Fruit fly (Drosophila melanogaster) whole organism, embryonic: ENCODE measurements around the gene msb1l.

Source experiments
- CG14667 ChIP-seq: fragments of 200-800 bp; sonication (Bioruptor generic); IDR thresholded peaks from 2 replicates; pipeline ENCODE4 v1.3.6; 2022; ENCODE audit warnings: missing biosample characterization, missing genetic modification characterization
- CG14860 ChIP-seq: fragments of 200-800 bp; sonication (Bioruptor generic); IDR thresholded peaks from 3 replicates; pipeline ENCODE4 v1.3.6; 2022; ENCODE audit warnings: missing biosample characterization, missing genetic modification characterization; ENCODE audit not compliant: partially characterized antibody
- CG15269 ChIP-seq: fragments of 200-800 bp; sonication (Bioruptor generic); optimal IDR thresholded peaks from 2 replicates; lab custom pipeline; 2018; ENCODE audit warnings: missing biosample characterization, mild to moderate bottlenecking, missing genetic modification characterization, moderate library complexity
- CG15601 ChIP-seq: fragments of 200-800 bp; sonication (Bioruptor generic); optimal IDR thresholded peaks from 3 replicates; lab custom pipeline; 2019; ENCODE audit warnings: missing biosample characterization, mild to moderate bottlenecking, missing genetic modification characterization, moderate library complexity
- CG16779 ChIP-seq: fragments of 200-800 bp; sonication (Bioruptor generic); IDR thresholded peaks from 2 replicates; pipeline ENCODE4 v1.3.6; 2022; ENCODE audit warnings: missing biosample characterization, missing genetic modification characterization
- CG2712 ChIP-seq: fragments of 200-800 bp; optimal IDR thresholded peaks from 3 replicates; lab custom pipeline; 2019; ENCODE audit warnings: missing biosample characterization, mild to moderate bottlenecking, missing genetic modification characterization, moderate library complexity
- CG30403 ChIP-seq: fragments of 200-800 bp; sonication (Bioruptor generic); optimal IDR thresholded peaks from 3 replicates; lab custom pipeline; 2016; ENCODE audit warnings: missing biosample characterization, missing genetic modification characterization
- CG3995 ChIP-seq: fragments of 200-800 bp; sonication (Bioruptor generic); optimal IDR thresholded peaks from 3 replicates; lab custom pipeline; 2016; ENCODE audit warnings: missing biosample characterization, missing genetic modification characterization
- CG4424 ChIP-seq: fragments of 200-800 bp; sonication (Bioruptor generic); optimal IDR thresholded peaks from 3 replicates; lab custom pipeline; 2016; ENCODE audit warnings: missing biosample characterization, missing genetic modification characterization
- CG6854 ChIP-seq: fragments of 200-800 bp; sonication (Bioruptor generic); optimal IDR thresholded peaks from 3 replicates; lab custom pipeline; 2017; ENCODE audit warnings: missing biosample characterization, mild to moderate bottlenecking, missing genetic modification characterization
- CG7556 ChIP-seq: fragments of 200-800 bp; sonication (Bioruptor generic); optimal IDR thresholded peaks from 2 replicates; lab custom pipeline; 2017; ENCODE audit warnings: missing biosample characterization, mild to moderate bottlenecking, missing genetic modification characterization
- CG8765 ChIP-seq: fragments of 200-800 bp; sonication (Bioruptor generic); IDR thresholded peaks from 2 replicates; pipeline ENCODE4 v1.3.6; 2022; ENCODE audit warnings: missing biosample characterization, missing genetic modification characterization
- CG9876 ChIP-seq: fragments of 200-800 bp; sonication (Bioruptor generic); optimal IDR thresholded peaks from 2 replicates; lab custom pipeline; 2016; ENCODE audit warnings: missing biosample characterization, missing genetic modification characterization
- Chrac-16 ChIP-seq: fragments of 200-800 bp; sonication (Bioruptor generic); optimal IDR thresholded peaks from 3 replicates; lab custom pipeline; 2016; ENCODE audit warnings: missing biosample characterization, missing genetic modification characterization
- CkIIα-i1 ChIP-seq: fragments of 200-800 bp; sonication (Bioruptor generic); IDR thresholded peaks from 2 replicates; pipeline ENCODE4 v1.3.6; 2022; ENCODE audit warnings: missing biosample characterization, missing genetic modification characterization
- Dbx ChIP-seq: fragments of 200-800 bp; sonication (Bioruptor generic); IDR thresholded peaks from 3 replicates; pipeline ENCODE4 v1.3.6; 2022; ENCODE audit warnings: missing biosample characterization, missing genetic modification characterization
- Dip2 ChIP-seq: fragments of 200-800 bp; sonication (Bioruptor generic); IDR thresholded peaks from 2 replicates; pipeline ENCODE4 v1.3.6; 2022; ENCODE audit warnings: missing biosample characterization, missing genetic modification characterization
- Fer3 ChIP-seq: fragments of 200-800 bp; sonication (Bioruptor generic); optimal IDR thresholded peaks from 2 replicates; lab custom pipeline; 2018; ENCODE audit warnings: missing biosample characterization, mild to moderate bottlenecking, missing genetic modification characterization, moderate library complexity
- Gsc ChIP-seq: fragments of 200-800 bp; sonication (Bioruptor generic); IDR thresholded peaks from 2 replicates; pipeline ENCODE4 v1.3.6; 2022; ENCODE audit warnings: missing biosample characterization, missing genetic modification characterization
- Gug ChIP-seq: fragments of 200-800 bp; sonication (Bioruptor generic); IDR thresholded peaks from 4 replicates; pipeline ENCODE4 v1.3.6; 2022; ENCODE audit warnings: missing biosample characterization, missing genetic modification characterization
- HLH4C ChIP-seq: fragments of 200-800 bp; sonication (Bioruptor generic); IDR thresholded peaks from 3 replicates; pipeline ENCODE4 v1.3.6; 2022; ENCODE audit warnings: missing biosample characterization, missing genetic modification characterization; ENCODE audit not compliant: partially characterized antibody
- Hmx ChIP-seq: fragments of 200-800 bp; sonication (Bioruptor generic); optimal IDR thresholded peaks from 2 replicates; lab custom pipeline; 2016; ENCODE audit warnings: missing biosample characterization, missing genetic modification characterization
- Hsf ChIP-seq: fragments of 200-800 bp; sonication (Bioruptor generic); optimal IDR thresholded peaks from 3 replicates; lab custom pipeline; 2016; ENCODE audit warnings: missing biosample characterization, missing genetic modification characterization
- Lhr ChIP-seq: fragments of 200-800 bp; sonication (Bioruptor generic); optimal IDR thresholded peaks from 3 replicates; lab custom pipeline; 2017; ENCODE audit warnings: mild to moderate bottlenecking, missing biosample characterization, missing genetic modification reagents, missing genetic modification characterization
- Meics ChIP-seq: fragments of 200-800 bp; sonication (Bioruptor generic); optimal IDR thresholded peaks from 2 replicates; lab custom pipeline; 2017; ENCODE audit warnings: missing biosample characterization, mild to moderate bottlenecking, missing genetic modification characterization
- NFAT ChIP-seq: fragments of 200-800 bp; sonication (Bioruptor generic); IDR thresholded peaks from 2 replicates; pipeline ENCODE4 v1.3.6; 2022; ENCODE audit warnings: missing biosample characterization, missing genetic modification characterization
- NK7.1 ChIP-seq: fragments of 200-800 bp; sonication (Bioruptor generic); optimal IDR thresholded peaks from 3 replicates; lab custom pipeline; 2016; ENCODE audit warnings: missing biosample characterization, missing genetic modification characterization
- Oli ChIP-seq: fragments of 200-800 bp; sonication (Bioruptor generic); optimal IDR thresholded peaks from 2 replicates; lab custom pipeline; 2018; ENCODE audit warnings: missing biosample characterization, mild to moderate bottlenecking, missing genetic modification characterization, moderate library complexity
- Pdp1 ChIP-seq, 2 experiments: fragments of 200-800 bp; sonication (Bioruptor generic); optimal IDR thresholded peaks; 3 replicates each; lab custom pipeline; 2016; ENCODE audit warnings: missing biosample characterization in 2 of 2, missing genetic modification characterization in 2 of 2, mild to moderate bottlenecking in 1 of 2, moderate library complexity in 1 of 2
- Ptx1 ChIP-seq: fragments of 200-800 bp; sonication (Bioruptor generic); IDR thresholded peaks from 2 replicates; pipeline ENCODE4 v1.3.6; 2022; ENCODE audit warnings: missing biosample characterization, missing genetic modification characterization
- Scr ChIP-seq: fragments of 200-800 bp; sonication (Bioruptor generic); IDR thresholded peaks from 2 replicates; pipeline ENCODE4 v1.3.6; 2022; ENCODE audit warnings: missing biosample characterization, missing genetic modification characterization; ENCODE audit not compliant: partially characterized antibody
- Side ChIP-seq: fragments of 200-800 bp; sonication (Bioruptor generic); optimal IDR thresholded peaks from 2 replicates; lab custom pipeline; 2016; ENCODE audit warnings: missing biosample characterization, missing genetic modification characterization
- bab2 ChIP-seq: fragments of 200-800 bp; sonication (Bioruptor generic); optimal IDR thresholded peaks from 2 replicates; lab custom pipeline; 2016; ENCODE audit warnings: missing biosample characterization, missing genetic modification characterization
- bcd ChIP-seq: fragments of 200-800 bp; sonication (Bioruptor generic); optimal IDR thresholded peaks from 2 replicates; lab custom pipeline; 2017; ENCODE audit warnings: missing biosample characterization, mild to moderate bottlenecking, missing genetic modification characterization
- disco-r ChIP-seq: fragments of 200-800 bp; sonication (Bioruptor generic); optimal IDR thresholded peaks from 2 replicates; lab custom pipeline; 2016; ENCODE audit warnings: missing biosample characterization, missing genetic modification characterization
- gsb-n ChIP-seq: fragments of 200-800 bp; sonication (Bioruptor generic); optimal IDR thresholded peaks from 3 replicates; lab custom pipeline; 2018; ENCODE audit warnings: missing biosample characterization, mild to moderate bottlenecking, missing genetic modification characterization
- jigr1 ChIP-seq: fragments of 200-800 bp; sonication (Bioruptor generic); IDR thresholded peaks from 3 replicates; pipeline ENCODE4 v1.3.6; 2022; ENCODE audit warnings: missing biosample characterization, missing genetic modification characterization
- lola ChIP-seq, 3 experiments: fragments of >200 bp in 2 of 3; fragments of 200-800 bp in 1 of 3; sonication (Bioruptor generic) in 1 of 3; optimal IDR thresholded peaks; 2 replicates each; lab custom pipeline; 2017 to 2019; ENCODE audit warnings: missing biosample characterization in 3 of 3, missing genetic modification characterization in 3 of 3, mild to moderate bottlenecking in 1 of 3, moderate library complexity in 1 of 3
- lov ChIP-seq, 2 experiments: fragments of 200-800 bp in 1 of 2; fragments of >200 bp in 1 of 2; sonication (Bioruptor generic) in 1 of 2; IDR thresholded peaks in 1 of 2; optimal IDR thresholded peaks in 1 of 2; 2 replicates in 1 of 2; 3 replicates in 1 of 2; pipeline versions ENCODE4 v1.3.6 to Lab custom; 2017 to 2022; ENCODE audit warnings: missing biosample characterization in 1 of 2, missing genetic modification characterization in 1 of 2
- org-1 ChIP-seq: fragments of 200-800 bp; sonication (Bioruptor generic); optimal IDR thresholded peaks from 2 replicates; lab custom pipeline; 2017; ENCODE audit warnings: missing biosample characterization, missing genetic modification characterization
- schlank ChIP-seq: fragments of 200-800 bp; sonication (Bioruptor generic); optimal IDR thresholded peaks from 2 replicates; lab custom pipeline; 2018; ENCODE audit warnings: missing biosample characterization, mild to moderate bottlenecking, missing genetic modification characterization
- ssp ChIP-seq: fragments of 200-800 bp; sonication (Bioruptor generic); IDR thresholded peaks from 2 replicates; pipeline ENCODE4 v1.3.6; 2022; ENCODE audit warnings: missing biosample characterization, missing genetic modification characterization
- sug ChIP-seq: fragments of 200-800 bp; optimal IDR thresholded peaks from 2 replicates; lab custom pipeline; 2019; ENCODE audit warnings: missing biosample characterization, mild to moderate bottlenecking, missing genetic modification characterization, moderate library complexity
- unc-4 ChIP-seq: fragments of 200-800 bp; sonication (Bioruptor generic); IDR thresholded peaks from 2 replicates; pipeline ENCODE4 v1.3.6; 2022; ENCODE audit warnings: missing biosample characterization, missing genetic modification characterization; ENCODE audit not compliant: partially characterized antibody
- unpg ChIP-seq: fragments of 200-800 bp; sonication (Bioruptor generic); optimal IDR thresholded peaks from 3 replicates; lab custom pipeline; 2018; ENCODE audit warnings: missing biosample characterization, mild to moderate bottlenecking, missing genetic modification characterization, moderate library complexity
- wor ChIP-seq: fragments of 200-800 bp; sonication (Bioruptor generic); IDR thresholded peaks from 2 replicates; pipeline ENCODE4 v1.3.6; 2022; ENCODE audit warnings: missing biosample characterization, missing genetic modification characterization
- zfh2 ChIP-seq: fragments of 200-800 bp; sonication (Bioruptor generic); optimal IDR thresholded peaks from 2 replicates; lab custom pipeline; 2016; ENCODE audit warnings: missing biosample characterization, missing genetic modification characterization

Gene msb1l

DNA sequence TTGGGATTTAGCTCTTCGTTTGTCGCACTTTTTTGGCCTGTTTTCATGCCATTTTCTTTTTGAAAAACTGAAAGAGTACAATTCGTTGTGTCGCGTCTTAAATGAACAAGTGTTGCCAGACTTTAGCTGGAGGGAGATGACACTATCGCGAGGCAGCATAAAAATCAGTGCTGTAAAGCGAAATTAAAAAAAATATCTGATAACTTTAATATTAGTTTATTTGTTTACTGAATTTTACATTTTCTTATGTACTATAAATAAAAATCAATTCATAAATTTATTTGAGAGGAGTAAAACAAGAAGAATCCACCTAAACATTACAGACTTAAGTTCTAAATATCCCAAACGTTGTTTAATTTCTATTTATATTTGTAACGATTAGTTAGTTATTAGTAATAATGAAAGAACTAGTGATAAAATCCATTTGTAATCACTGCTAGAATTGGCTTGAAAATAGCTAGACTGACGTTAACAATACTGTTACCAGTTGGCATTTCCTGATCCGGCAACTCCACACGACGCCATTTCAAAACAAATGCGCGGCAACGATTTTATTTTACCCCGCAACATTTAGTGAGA is at the start of gene msb1l, which contains the start of gene spi (continued):
- TF ChIP-seq CG14667 (GFP tag; lab: Robert Waterston, UW) (0 out of 2 replicates have a peak, but pooled peaks have one; percentile 22), CG14860 (GFP tag; lab: Robert Waterston, UW) (0 out of 3 replicates have a peak, but pooled peaks have one; percentile 23), ssp (GFP tag; lab: Robert Waterston, UW) (0 out of 2 replicates have a peak, but pooled peaks have one; percentile 36), jigr1 (GFP tag; lab: Robert Waterston, UW) (peak; percentile 52; the same call in 1 of the 3 replicates), CG4424 (peak; percentile 65), NFAT (peak; percentile 10; the same call in 1 of the 2 replicates), lov (optimal IDR thresholded peaks at IDR 0.05; lab: Kevin White, UChicago) (no peak), lov (GFP tag; IDR thresholded peaks at IDR 0.05; lab: Robert Waterston, UW) (0 out of 3 replicates have a peak, but pooled peaks have one; percentile 37), org-1 (GFP tag; lab: Kevin White, UChicago) (no peak), Lhr (GFP tag; lab: Kevin White, UChicago) (peak; percentile 71), gsb-n (tag; lab: Kevin White, UChicago) (peak; percentile 32), sug (tag; lab: Kevin White, UChicago) (peak; percentile 62), unpg (GFP tag; lab: Kevin White, UChicago) (no peak), Dip2 (no peak), CG16779 (GFP tag; lab: Robert Waterston, UW) (no peak), CG2712 (tag; lab: Kevin White, UChicago) (peak; percentile 66), bab2 (GFP tag; lab: Kevin White, UChicago) (peak; percentile 17), Oli (tag; lab: Kevin White, UChicago) (peak; percentile 22), wor (GFP tag; lab: Robert Waterston, UW) (no peak), schlank (no peak), Gsc (GFP tag; lab: Robert Waterston, UW) (no peak), Side (GFP tag; lab: Kevin White, UChicago) (no peak), bcd (GFP tag; lab: Kevin White, UChicago) (peak; percentile 34), CG3995 (GFP tag; lab: Kevin White, UChicago) (peak; percentile 90), CG30403 (GFP tag; lab: Kevin White, UChicago) (peak; percentile 82), zfh2 (GFP tag; lab: Kevin White, UChicago) (peak; percentile 59), unc-4 (GFP tag; lab: Robert Waterston, UW) (peak; percentile 47; the same call in 1 of the 2 replicates), disco-r (GFP tag; lab: Kevin White, UChicago) (no peak), Fer3 (tag; lab: Kevin White, UChicago) (peak; percentile 8), CG9876 (GFP tag; lab: Kevin White, UChicago) (no peak), Pdp1 (GFP tag; optimal IDR thresholded peaks at IDR 0.05; lab: Kevin White, UChicago) (peak in 1 of 2 experiments; percentile 40), Ptx1 (peak; percentile 74), CG15269 (peak; percentile 55), CG7556 (GFP tag; lab: Kevin White, UChicago) (peak; percentile 65), CkIIα-i1 (GFP tag; lab: Robert Waterston, UW) (no peak), CG8765 (no peak), Meics (peak; percentile 50), Scr (peak; percentile 63), CG15601 (peak; percentile 42), Dbx (GFP tag; lab: Robert Waterston, UW) (peak; percentile 65; the same call in 2 of the 3 replicates), NK7.1 (GFP tag; lab: Kevin White, UChicago) (no peak), HLH4C (GFP tag; lab: Robert Waterston, UW) (peak; percentile 41; the same call in 1 of the 3 replicates), Hmx (GFP tag; lab: Kevin White, UChicago) (no peak), Gug (GFP tag; lab: Robert Waterston, UW) (0 out of 4 replicates have a peak, but pooled peaks have one; percentile 4), lola (GFP tag; optimal IDR thresholded peaks at IDR 0.05; lab: Kevin White, UChicago) (peak in 1 of 3 experiments; percentile 65), CG6854 (GFP tag; lab: Kevin White, UChicago) (no peak), Chrac-16 (GFP tag; lab: Kevin White, UChicago) (peak; percentile 54), Hsf (GFP tag; lab: Kevin White, UChicago) (no peak)
